Worm (Caenorhabditis elegans) whole organism, mixed stage, embryonic: Measurements from ENCODE around the gene R07E4.1.

Experiments used
- M03D4.4 ChIP-seq: sonication (generic microtip); optimal IDR thresholded peaks from 2 replicates; lab custom pipeline; 2017; ENCODE audit warnings: mild to moderate bottlenecking, missing genetic modification characterization, missing compliant biosample characterization
- blmp-1 ChIP-seq: fragments of 150-350 bp; optimal IDR thresholded peaks from 2 replicates; lab custom pipeline; 2014; ENCODE audit warnings: missing biosample characterization, missing genetic modification characterization
- ceh-39 ChIP-seq: fragments of 150-350 bp; optimal IDR thresholded peaks from 2 replicates; lab custom pipeline; 2014; ENCODE audit warnings: missing biosample characterization, missing genetic modification characterization
- ceh-43 ChIP-seq: fragments of 200-800 bp; sonication (Bioruptor generic); optimal IDR thresholded peaks from 2 replicates; lab custom pipeline; 2018; ENCODE audit warnings: mild to moderate bottlenecking, missing genetic modification characterization, moderate library complexity, missing compliant biosample characterization
- ceh-83 ChIP-seq: fragments of 200-800 bp; sonication (Bioruptor generic); optimal IDR thresholded peaks from 2 replicates; lab custom pipeline; 2018; ENCODE audit warnings: mild to moderate bottlenecking, missing genetic modification characterization, missing compliant biosample characterization
- ces-1 ChIP-seq: fragments of 150-350 bp; optimal IDR thresholded peaks from 2 replicates; lab custom pipeline; 2014; ENCODE audit warnings: missing biosample characterization, missing genetic modification reagents, missing genetic modification characterization
- cnd-1 ChIP-seq: fragments of 200-800 bp; sonication (Bioruptor generic); optimal IDR thresholded peaks from 2 replicates; lab custom pipeline; 2018; ENCODE audit warnings: mild to moderate bottlenecking, missing genetic modification characterization, missing compliant biosample characterization
- drap-1 ChIP-seq: fragments of 200-800 bp; sonication (Bioruptor generic); optimal IDR thresholded peaks from 3 replicates; lab custom pipeline; 2018; ENCODE audit warnings: mild to moderate bottlenecking, missing genetic modification characterization, missing compliant biosample characterization
- elt-1 ChIP-seq: sonication (generic microtip); optimal IDR thresholded peaks from 2 replicates; lab custom pipeline; 2017; ENCODE audit warnings: missing genetic modification characterization, mild to moderate bottlenecking, missing compliant biosample characterization, antibody characterized with exemption, moderate library complexity, borderline replicate concordance; ENCODE audit not compliant: insufficient read depth
- elt-3 ChIP-seq: fragments of 150-350 bp; optimal IDR thresholded peaks from 2 replicates; lab custom pipeline; 2014; ENCODE audit warnings: missing biosample characterization, missing genetic modification characterization
- flh-1 ChIP-seq: fragments of 200-800 bp; sonication (Bioruptor generic); optimal IDR thresholded peaks from 2 replicates; lab custom pipeline; 2018; ENCODE audit warnings: mild to moderate bottlenecking, missing genetic modification characterization, moderate library complexity, missing compliant biosample characterization
- ham-2 ChIP-seq: fragments of 200-800 bp; sonication (Bioruptor generic); optimal IDR thresholded peaks from 2 replicates; lab custom pipeline; 2018; ENCODE audit warnings: mild to moderate bottlenecking, missing genetic modification characterization, missing compliant biosample characterization
- hlh-1 ChIP-seq: fragments of 150-350 bp; optimal IDR thresholded peaks from 2 replicates; lab custom pipeline; 2014; ENCODE audit warnings: missing biosample characterization, missing genetic modification reagents, missing genetic modification characterization
- lin-13 ChIP-seq: fragments of 150-350 bp; optimal IDR thresholded peaks from 2 replicates; lab custom pipeline; 2014; ENCODE audit warnings: missing biosample characterization, missing genetic modification characterization
- lin-32 ChIP-seq: fragments of 200-800 bp; sonication (Bioruptor generic); optimal IDR thresholded peaks from 2 replicates; lab custom pipeline; 2018; ENCODE audit warnings: mild to moderate bottlenecking, missing genetic modification characterization, missing compliant biosample characterization
- lsy-2 ChIP-seq: fragments of 150-350 bp; optimal IDR thresholded peaks from 2 replicates; lab custom pipeline; 2014; ENCODE audit warnings: missing biosample characterization, missing genetic modification characterization
- mab-5 ChIP-seq: fragments of 150-350 bp; optimal IDR thresholded peaks from 2 replicates; lab custom pipeline; 2014; ENCODE audit warnings: missing biosample characterization, missing genetic modification characterization
- mep-1 ChIP-seq: fragments of 150-350 bp; optimal IDR thresholded peaks from 2 replicates; lab custom pipeline; 2017; ENCODE audit warnings: missing biosample characterization, missing genetic modification reagents, missing genetic modification characterization, inconsistent platforms
- mls-2 ChIP-seq: sonication (generic microtip); optimal IDR thresholded peaks from 2 replicates; lab custom pipeline; 2016; ENCODE audit warnings: mild to moderate bottlenecking, missing genetic modification characterization, moderate library complexity, missing compliant biosample characterization
- nhr-12 ChIP-seq: fragments of 150-350 bp; optimal IDR thresholded peaks from 2 replicates; lab custom pipeline; 2014; ENCODE audit warnings: missing biosample characterization, missing genetic modification characterization
- nhr-237 ChIP-seq: fragments of 150-350 bp; optimal IDR thresholded peaks from 2 replicates; lab custom pipeline; 2014; ENCODE audit warnings: missing biosample characterization, missing genetic modification characterization
- nhr-28 ChIP-seq: fragments of 150-350 bp; optimal IDR thresholded peaks from 2 replicates; lab custom pipeline; 2014; ENCODE audit warnings: missing biosample characterization, missing genetic modification characterization
- nhr-76 ChIP-seq: sonication (generic microtip); optimal IDR thresholded peaks from 2 replicates; lab custom pipeline; 2017; ENCODE audit warnings: missing biosample characterization, missing genetic modification characterization
- sem-2 ChIP-seq: fragments of 200-800 bp; sonication (Bioruptor generic); optimal IDR thresholded peaks from 2 replicates; lab custom pipeline; 2018; ENCODE audit warnings: mild to moderate bottlenecking, missing genetic modification characterization, missing compliant biosample characterization
- sptf-1 ChIP-seq: sonication (generic microtip); optimal IDR thresholded peaks from 2 replicates; lab custom pipeline; 2017; ENCODE audit warnings: mild to moderate bottlenecking, missing genetic modification characterization, moderate library complexity, missing compliant biosample characterization
- tbx-8 ChIP-seq: fragments of 200-800 bp; sonication (Bioruptor generic); optimal IDR thresholded peaks from 2 replicates; lab custom pipeline; 2018; ENCODE audit warnings: mild to moderate bottlenecking, missing genetic modification characterization, moderate library complexity, missing compliant biosample characterization
- unc-39 ChIP-seq: fragments of 150-350 bp; optimal IDR thresholded peaks from 2 replicates; lab custom pipeline; 2014; ENCODE audit warnings: missing biosample characterization, missing genetic modification characterization
- unc-62 ChIP-seq: fragments of 150-350 bp; optimal IDR thresholded peaks from 2 replicates; lab custom pipeline; 2014; ENCODE audit warnings: missing biosample characterization, missing genetic modification reagents, missing genetic modification characterization
- zip-8 ChIP-seq: fragments of 150-350 bp; optimal IDR thresholded peaks from 2 replicates; lab custom pipeline; 2014; ENCODE audit warnings: missing biosample characterization, missing genetic modification characterization

R07E4.1 gene

ce11 chrX:5958815-5959214, at the start of gene R07E4.1:
Gene R07E4.1 (plus strand): TSS chrX:5959115.
- no peak for TF ChIP-seq mls-2 (tag; lab: Kevin White, UChicago)
- no peak for TF ChIP-seq ceh-39 (tag; lab: Kevin White, UChicago)
- TF ChIP-seq nhr-76, result no peak
- no peak for TF ChIP-seq flh-1 (GFP tag; lab: Kevin White, UChicago)
- no peak for TF ChIP-seq drap-1
- TF ChIP-seq nhr-28 (tag; lab: Kevin White, UChicago), result no peak
- no peak for TF ChIP-seq mab-5
- no peak for TF ChIP-seq M03D4.4 (tag; lab: Kevin White, UChicago)
- no peak for TF ChIP-seq lin-32

ce11 chrX:5917284-5917683, 41.6 kb upstream of the R07E4.1 start, which contains the start of gene Y23B4A.1:
Gene Y23B4A.1 (minus strand): TSS chrX:5917384.
- TF ChIP-seq tbx-8 (GFP tag; lab: Kevin White, UChicago), result no peak
- TF ChIP-seq mep-1 (tag; lab: Kevin White, UChicago), result no peak
- no peak for TF ChIP-seq mab-5
- no peak for TF ChIP-seq lin-13 (tag; lab: Kevin White, UChicago)
- TF ChIP-seq blmp-1 (tag; lab: Kevin White, UChicago), result no peak
- TF ChIP-seq lsy-2 (tag; lab: Kevin White, UChicago), result no peak
- TF ChIP-seq cnd-1 (tag; lab: Kevin White, UChicago), result no peak
- TF ChIP-seq sem-2 (GFP tag; lab: Kevin White, UChicago), result no peak
- no peak for TF ChIP-seq ham-2 (GFP tag; lab: Kevin White, UChicago)
- TF ChIP-seq ceh-83 (GFP tag; lab: Kevin White, UChicago), result no peak
- TF ChIP-seq lin-32, result no peak

ce11 chrX:5919097-5919496, 39.8 kb upstream of the R07E4.1 start, which contains the start of gene capa-1:
Gene capa-1 (plus strand): TSS chrX:5919397.
- TF ChIP-seq elt-1 (no peak), unc-39 (tag; lab: Kevin White, UChicago) (no peak), ceh-43 (GFP tag; lab: Kevin White, UChicago) (no peak), mls-2 (tag; lab: Kevin White, UChicago) (no peak), ces-1 (GFP tag; lab: Kevin White, UChicago) (no peak), elt-3 (tag; lab: Kevin White, UChicago) (no peak), drap-1 (no peak), sem-2 (GFP tag; lab: Kevin White, UChicago) (no peak), M03D4.4 (tag; lab: Kevin White, UChicago) (no peak)
- TF ChIP-seq, all 35 proteins: peak for 0

- TF ChIP-seq mep-1 (tag; lab: Kevin White, UChicago), result no peak
- no peak for TF ChIP-seq nhr-76
- TF ChIP-seq mab-5, result no peak
- TF ChIP-seq elt-1, result no peak
- no peak for TF ChIP-seq ceh-39 (tag; lab: Kevin White, UChicago)
- TF ChIP-seq elt-3 (tag; lab: Kevin White, UChicago), result no peak
- no peak for TF ChIP-seq ceh-83 (GFP tag; lab: Kevin White, UChicago)
- TF ChIP-seq lsy-2 (tag; lab: Kevin White, UChicago), result no peak
Observed at ce11 chrX:5923672-5924071, 35.2 kb upstream of the R07E4.1 start.

ce11 chrX:5930822-5931221, 28.1 kb upstream of the R07E4.1 start, which contains the start of gene egl-6:
Gene egl-6 (plus strand): TSS chrX:5931122.
- TF ChIP-seq sptf-1 (tag; lab: Kevin White, UChicago) (no peak), sem-2 (GFP tag; lab: Kevin White, UChicago) (no peak)

ce11 chrX:5932923-5933322, 26.0 kb upstream of the R07E4.1 start:
- no peak for TF ChIP-seq ces-1 (GFP tag; lab: Kevin White, UChicago)
- no peak for TF ChIP-seq nhr-12 (tag; lab: Kevin White, UChicago)
- TF ChIP-seq nhr-237 (tag; lab: Kevin White, UChicago), result no peak
- no peak for TF ChIP-seq lin-13 (tag; lab: Kevin White, UChicago)
- no peak for TF ChIP-seq lsy-2 (tag; lab: Kevin White, UChicago)
- no peak for TF ChIP-seq M03D4.4 (tag; lab: Kevin White, UChicago)
- no peak for TF ChIP-seq nhr-76
- TF ChIP-seq blmp-1 (tag; lab: Kevin White, UChicago), result no peak
- TF ChIP-seq sptf-1 (tag; lab: Kevin White, UChicago), result no peak
- no peak for TF ChIP-seq unc-62 (GFP tag; lab: Kevin White, UChicago)
- TF ChIP-seq nhr-28 (tag; lab: Kevin White, UChicago), result no peak
- TF ChIP-seq hlh-1 (tag; lab: Kevin White, UChicago), result no peak
- no peak for TF ChIP-seq mep-1 (tag; lab: Kevin White, UChicago)
- no peak for TF ChIP-seq zip-8
